Worm (Caenorhabditis elegans) whole organism, L1 larva: Measurements from ENCODE around the gene nhr-271.

ENCODE experiments used
- ama-1 ChIP-seq: fragments of 150-350 bp; optimal IDR thresholded peaks from 2 replicates; lab custom pipeline; 2014
- lin-13 ChIP-seq: fragments of 150-350 bp; optimal IDR thresholded peaks from 2 replicates; lab custom pipeline; 2014; ENCODE audit warnings: missing biosample characterization, missing genetic modification reagents, missing genetic modification characterization
- pqm-1 ChIP-seq: sonication (generic microtip); optimal IDR thresholded peaks from 3 replicates; lab custom pipeline; 2017; ENCODE audit warnings: missing biosample characterization, missing genetic modification characterization
- unc-130 ChIP-seq: fragments of 150-350 bp; optimal IDR thresholded peaks from 2 replicates; lab custom pipeline; 2017; ENCODE audit warnings: missing biosample characterization, missing genetic modification characterization, inconsistent platforms
- ztf-11 ChIP-seq, 2 experiments: sonication (generic microtip); optimal IDR thresholded peaks; 2 replicates each; lab custom pipeline; 2016 to 2017; ENCODE audit warnings: missing genetic modification characterization in 2 of 2, missing biosample characterization in 1 of 2, missing compliant biosample characterization in 1 of 2

ce11 chrV:16565639-16566038, 14.7 kb downstream of the nhr-271 start, which contains the start of gene sru-45:
- TF ChIP-seq pqm-1 (no peak), unc-130 (tag; lab: Kevin White, UChicago) (no peak), lin-13 (GFP tag; lab: Kevin White, UChicago) (no peak), ama-1 (lab: Kevin White, UChicago) (no peak), ztf-11 (tag; optimal IDR thresholded peaks at IDR 0.05; lab: Kevin White, UChicago) (no peak)
